Fruit fly (Drosophila melanogaster) whole organism, embryonic: ENCODE measurements around the gene Enoph.

Source experiments
- CG10267 ChIP-seq: fragments of 200-800 bp; sonication (Bioruptor generic); optimal IDR thresholded peaks from 2 replicates; lab custom pipeline; 2018; ENCODE audit warnings: missing biosample characterization, mild to moderate bottlenecking, missing genetic modification characterization, moderate library complexity
- CG10366 ChIP-seq: fragments of 200-800 bp; sonication (Bioruptor generic); IDR thresholded peaks from 2 replicates; pipeline ENCODE4 v1.3.6; 2022; ENCODE audit warnings: missing biosample characterization, missing genetic modification characterization
- CG11560 ChIP-seq: fragments of 200-800 bp; sonication (Bioruptor generic); IDR thresholded peaks from 3 replicates; pipeline ENCODE4 v1.3.6; 2022; ENCODE audit warnings: missing biosample characterization, missing genetic modification characterization
- CG12769 ChIP-seq: fragments of 200-800 bp; sonication (Bioruptor generic); optimal IDR thresholded peaks from 2 replicates; lab custom pipeline; 2019; ENCODE audit warnings: missing biosample characterization, mild to moderate bottlenecking, missing genetic modification characterization, moderate library complexity
- CG14860 ChIP-seq: fragments of 200-800 bp; sonication (Bioruptor generic); IDR thresholded peaks from 3 replicates; pipeline ENCODE4 v1.3.6; 2022; ENCODE audit warnings: missing biosample characterization, missing genetic modification characterization; ENCODE audit not compliant: partially characterized antibody
- CG15011 ChIP-seq: fragments of 200-800 bp; sonication (Bioruptor generic); optimal IDR thresholded peaks from 3 replicates; lab custom pipeline; 2018; ENCODE audit warnings: missing biosample characterization, mild to moderate bottlenecking, missing genetic modification characterization
- CG15601 ChIP-seq: fragments of 200-800 bp; sonication (Bioruptor generic); optimal IDR thresholded peaks from 3 replicates; lab custom pipeline; 2019; ENCODE audit warnings: missing biosample characterization, mild to moderate bottlenecking, missing genetic modification characterization, moderate library complexity
- CG1602 ChIP-seq: fragments of 200-800 bp; sonication (Bioruptor generic); optimal IDR thresholded peaks from 3 replicates; lab custom pipeline; 2016; ENCODE audit warnings: missing biosample characterization, missing genetic modification characterization
- CG1792 ChIP-seq: fragments of 200-800 bp; sonication (Bioruptor generic); optimal IDR thresholded peaks from 2 replicates; lab custom pipeline; 2016; ENCODE audit warnings: missing biosample characterization, missing genetic modification characterization
- CG34376 ChIP-seq: fragments of 200-800 bp; sonication (Bioruptor generic); optimal IDR thresholded peaks from 2 replicates; lab custom pipeline; 2018; ENCODE audit warnings: missing biosample characterization, mild to moderate bottlenecking, missing genetic modification characterization
- CG34422 ChIP-seq: fragments of 200-800 bp; sonication (Bioruptor generic); IDR thresholded peaks from 3 replicates; pipeline ENCODE4 v1.3.6; 2022; ENCODE audit warnings: missing biosample characterization, missing genetic modification characterization
- CG7839 ChIP-seq: fragments of 200-800 bp; sonication (Bioruptor generic); optimal IDR thresholded peaks from 3 replicates; lab custom pipeline; 2018; ENCODE audit warnings: missing biosample characterization, mild to moderate bottlenecking, missing genetic modification characterization, moderate library complexity
- CG8765 ChIP-seq: fragments of 200-800 bp; sonication (Bioruptor generic); IDR thresholded peaks from 2 replicates; pipeline ENCODE4 v1.3.6; 2022; ENCODE audit warnings: missing biosample characterization, missing genetic modification characterization
- CG9609 ChIP-seq: fragments of 200-800 bp; sonication (Bioruptor generic); optimal IDR thresholded peaks from 3 replicates; lab custom pipeline; 2016; ENCODE audit warnings: missing biosample characterization, missing genetic modification characterization
- CoRest ChIP-seq: fragments of 200-800 bp; sonication (Bioruptor generic); optimal IDR thresholded peaks from 3 replicates; lab custom pipeline; 2018; ENCODE audit warnings: missing biosample characterization, mild to moderate bottlenecking, missing genetic modification characterization, moderate library complexity
- Deaf1 ChIP-seq: fragments of 200-800 bp; optimal IDR thresholded peaks from 3 replicates; lab custom pipeline; 2019; ENCODE audit warnings: missing biosample characterization, mild to moderate bottlenecking, missing genetic modification characterization, moderate library complexity
- Dref ChIP-seq: fragments of 200-800 bp; sonication (Bioruptor generic); IDR thresholded peaks from 2 replicates; pipeline ENCODE4 v1.3.6; 2022; ENCODE audit warnings: missing biosample characterization, missing genetic modification characterization
- E2f2 ChIP-seq: fragments of 200-800 bp; sonication (Bioruptor generic); IDR thresholded peaks from 2 replicates; pipeline ENCODE4 v1.3.6; 2022; ENCODE audit warnings: missing biosample characterization, missing genetic modification characterization
- Gug ChIP-seq: fragments of 200-800 bp; sonication (Bioruptor generic); IDR thresholded peaks from 4 replicates; pipeline ENCODE4 v1.3.6; 2022; ENCODE audit warnings: missing biosample characterization, missing genetic modification characterization
- HLH54F ChIP-seq: fragments of 200-800 bp; sonication (Bioruptor generic); optimal IDR thresholded peaks from 3 replicates; lab custom pipeline; 2016; ENCODE audit warnings: missing biosample characterization, missing genetic modification characterization
- Hr39 ChIP-seq: fragments of >200 bp; optimal IDR thresholded peaks from 2 replicates; lab custom pipeline; 2017
- Kr ChIP-seq: fragments of 200-800 bp; sonication (Bioruptor generic); optimal IDR thresholded peaks from 2 replicates; lab custom pipeline; 2017; ENCODE audit warnings: missing biosample characterization, mild to moderate bottlenecking, missing genetic modification characterization
- Lim3 ChIP-seq: fragments of 200-800 bp; sonication (Bioruptor generic); IDR thresholded peaks from 2 replicates; pipeline ENCODE4 v1.3.6; 2022; ENCODE audit warnings: missing biosample characterization, missing genetic modification characterization
- NC2β ChIP-seq: fragments of 200-800 bp; sonication (Bioruptor generic); optimal IDR thresholded peaks from 2 replicates; lab custom pipeline; 2016; ENCODE audit warnings: missing biosample characterization, missing genetic modification characterization
- NfI ChIP-seq: fragments of 200-800 bp; sonication (Bioruptor generic); optimal IDR thresholded peaks from 3 replicates; lab custom pipeline; 2018; ENCODE audit warnings: missing biosample characterization, mild to moderate bottlenecking, missing genetic modification characterization, moderate library complexity
- Stat92E ChIP-seq, 3 experiments: fragments of >200 bp in 2 of 3; fragments of 200-800 bp in 1 of 3; sonication (Bioruptor generic) in 1 of 3; optimal IDR thresholded peaks; 2 replicates each; lab custom pipeline; 2017 to 2019; ENCODE audit warnings: missing biosample characterization in 3 of 3, missing genetic modification characterization in 3 of 3, mild to moderate bottlenecking in 1 of 3, moderate library complexity in 1 of 3
- al ChIP-seq: fragments of 200-800 bp; sonication (Bioruptor generic); IDR thresholded peaks from 2 replicates; pipeline ENCODE4 v1.3.6; 2022; ENCODE audit warnings: missing biosample characterization, missing genetic modification characterization
- ase ChIP-seq: fragments of 200-800 bp; sonication (Bioruptor generic); IDR thresholded peaks from 3 replicates; pipeline ENCODE4 v1.3.6; 2022; ENCODE audit warnings: missing biosample characterization, missing genetic modification characterization
- bigmax ChIP-seq: fragments of 200-800 bp; sonication (Bioruptor generic); optimal IDR thresholded peaks from 2 replicates; lab custom pipeline; 2018; ENCODE audit warnings: missing biosample characterization, mild to moderate bottlenecking, missing genetic modification characterization
- bsh ChIP-seq, 2 experiments: fragments of 200-800 bp; sonication (Bioruptor generic); optimal IDR thresholded peaks; 2 replicates each; lab custom pipeline; 2017 to 2018; ENCODE audit warnings: mild to moderate bottlenecking in 2 of 2, missing biosample characterization in 2 of 2, missing genetic modification characterization in 2 of 2, moderate library complexity in 1 of 2
- cato ChIP-seq: fragments of 200-800 bp; sonication (Bioruptor generic); optimal IDR thresholded peaks from 2 replicates; lab custom pipeline; 2016; ENCODE audit warnings: missing biosample characterization, missing genetic modification characterization, borderline replicate concordance
- chinmo ChIP-seq: fragments of 200-800 bp; sonication (Bioruptor generic); IDR thresholded peaks from 4 replicates; pipeline ENCODE4 v1.3.6; 2022; ENCODE audit warnings: missing biosample characterization, missing genetic modification characterization; ENCODE audit not compliant: partially characterized antibody
- chn ChIP-seq: fragments of 200-800 bp; sonication (Bioruptor generic); optimal IDR thresholded peaks from 2 replicates; lab custom pipeline; 2016; ENCODE audit warnings: missing biosample characterization, missing genetic modification characterization
- corto ChIP-seq: fragments of 200-800 bp; sonication (Bioruptor generic); optimal IDR thresholded peaks from 2 replicates; lab custom pipeline; 2016; ENCODE audit warnings: missing biosample characterization, mild to moderate bottlenecking, missing genetic modification characterization, moderate library complexity
- croc ChIP-seq: fragments of 200-800 bp; sonication (Bioruptor generic); conservative IDR thresholded peaks from 3 replicates; pipeline ENCODE4 v1.3.6; 2022; ENCODE audit warnings: missing biosample characterization, missing genetic modification characterization
- dmrt11E ChIP-seq: fragments of 200-800 bp; sonication (Bioruptor generic); optimal IDR thresholded peaks from 3 replicates; lab custom pipeline; 2018; ENCODE audit warnings: missing biosample characterization, mild to moderate bottlenecking, missing genetic modification characterization, moderate library complexity
- fu2 ChIP-seq: fragments of 200-800 bp; sonication (Bioruptor generic); optimal IDR thresholded peaks from 2 replicates; lab custom pipeline; 2016; ENCODE audit warnings: missing biosample characterization, missing genetic modification characterization
- gcm ChIP-seq: fragments of 200-800 bp; sonication (Bioruptor generic); optimal IDR thresholded peaks from 2 replicates; lab custom pipeline; 2019; ENCODE audit warnings: missing biosample characterization, mild to moderate bottlenecking, missing genetic modification characterization, moderate library complexity
- gem ChIP-seq: fragments of 200-800 bp; sonication (Bioruptor generic); optimal IDR thresholded peaks from 2 replicates; lab custom pipeline; 2019; ENCODE audit warnings: missing biosample characterization, mild to moderate bottlenecking, missing genetic modification characterization, moderate library complexity
- gro ChIP-seq: fragments of 200-800 bp; sonication (Bioruptor generic); optimal IDR thresholded peaks from 2 replicates; lab custom pipeline; 2016; ENCODE audit warnings: missing biosample characterization, missing genetic modification characterization
- hkb ChIP-seq, 2 experiments: fragments of 200-800 bp in 1 of 2; fragments of >200 bp in 1 of 2; sonication (Bioruptor generic) in 1 of 2; IDR thresholded peaks in 1 of 2; optimal IDR thresholded peaks in 1 of 2; 2 replicates each; pipeline versions ENCODE4 v1.3.6 to Lab custom; 2017 to 2022; ENCODE audit warnings: missing biosample characterization in 1 of 2, missing genetic modification characterization in 1 of 2
- nmo ChIP-seq: fragments of 200-800 bp; sonication (Bioruptor generic); optimal IDR thresholded peaks from 2 replicates; lab custom pipeline; 2018; ENCODE audit warnings: missing biosample characterization, mild to moderate bottlenecking, missing genetic modification characterization, moderate library complexity
- otp ChIP-seq: fragments of 200-800 bp; sonication (Bioruptor generic); IDR thresholded peaks from 3 replicates; pipeline ENCODE4, ENCODE4 v1.3.6; 2022; ENCODE audit warnings: missing biosample characterization, missing genetic modification characterization
- sd ChIP-seq: fragments of 200-800 bp; sonication (Bioruptor generic); optimal IDR thresholded peaks from 3 replicates; lab custom pipeline; 2018; ENCODE audit warnings: missing biosample characterization, mild to moderate bottlenecking, missing genetic modification characterization, moderate library complexity
- seq ChIP-seq: fragments of 200-800 bp; sonication (Bioruptor generic); IDR thresholded peaks from 2 replicates; pipeline ENCODE4 v1.3.6; 2022; ENCODE audit warnings: missing biosample characterization, missing genetic modification characterization
- sug ChIP-seq: fragments of 200-800 bp; optimal IDR thresholded peaks from 2 replicates; lab custom pipeline; 2019; ENCODE audit warnings: missing biosample characterization, mild to moderate bottlenecking, missing genetic modification characterization, moderate library complexity
- tio ChIP-seq: fragments of 200-800 bp; sonication (Bioruptor generic); optimal IDR thresholded peaks from 2 replicates; lab custom pipeline; 2017; ENCODE audit warnings: missing biosample characterization, missing genetic modification characterization, inconsistent platforms
- ttk ChIP-seq: fragments of 200-800 bp; sonication (Bioruptor generic); IDR thresholded peaks from 2 replicates; pipeline ENCODE4 v2.1.2; 2022; ENCODE audit warnings: missing biosample characterization, missing genetic modification characterization

Enoph gene

dm6 chr3R:5298599-5299307 lies 42.3 kb upstream of the Enoph start (continued):
- TF ChIP-seq gcm (GFP tag; lab: Kevin White, UChicago): peak; percentile 39
- TF ChIP-seq NC2β: peak; percentile 76
- no peak for TF ChIP-seq CG8765 (GFP tag; lab: Robert Waterston, UW)
- TF ChIP-seq CG34376: no peak
- TF ChIP-seq CG10267 (tag; lab: Kevin White, UChicago): peak; percentile 37
- peak; percentile 29 for TF ChIP-seq CG9609 (GFP tag; lab: Kevin White, UChicago)
- TF ChIP-seq Gug (GFP tag; lab: Robert Waterston, UW): peak; percentile 58; the same call in 3 of the 4 replicates
- no peak for TF ChIP-seq CG1792
- TF ChIP-seq CG15011 (GFP tag; lab: Kevin White, UChicago): no peak
- TF ChIP-seq HLH54F (GFP tag; lab: Kevin White, UChicago): peak; percentile 69
- TF ChIP-seq Dref (GFP tag; lab: Robert Waterston, UW): 0 out of 2 replicates have a peak, but pooled peaks have one; percentile 28
- TF ChIP-seq E2f2 (GFP tag; lab: Robert Waterston, UW): peak; percentile 80
- peak; percentile 4 for TF ChIP-seq bigmax (GFP tag; lab: Kevin White, UChicago)
- TF ChIP-seq chn (GFP tag; lab: Kevin White, UChicago): peak; percentile 44
- peak; percentile 4 for TF ChIP-seq tio
- peak; percentile 70 for TF ChIP-seq sug (tag; lab: Kevin White, UChicago)
- TF ChIP-seq hkb (optimal IDR thresholded peaks at IDR 0.05; lab: Kevin White, UChicago): peak; percentile 45
- TF ChIP-seq hkb (GFP tag; IDR thresholded peaks at IDR 0.05; lab: Robert Waterston, UW): no peak
- TF ChIP-seq croc (GFP tag; lab: Robert Waterston, UW): 0 out of 3 replicates have a peak, but pooled peaks have one; percentile 23
- TF ChIP-seq CoRest: peak; percentile 60
- TF ChIP-seq chinmo (GFP tag; lab: Robert Waterston, UW): 0 out of 4 replicates have a peak, but pooled peaks have one; percentile 30
- peak; percentile 56 for TF ChIP-seq CG7839
- no peak for TF ChIP-seq Kr (GFP tag; lab: Kevin White, UChicago)
- peak; percentile 41 for TF ChIP-seq dmrt11E
- peak; percentile 45; the same call in 1 of the 3 replicates for TF ChIP-seq CG11560 (tag; lab: Robert Waterston, UW)
- TF ChIP-seq Hr39: no peak
- peak; percentile 65; the same call in 1 of the 3 replicates for TF ChIP-seq otp
- peak; percentile 48 for TF ChIP-seq fu2 (GFP tag; lab: Kevin White, UChicago)
- TF ChIP-seq CG34422 (GFP tag; lab: Robert Waterston, UW): peak; percentile 70
- peak; percentile 57 for TF ChIP-seq gem (tag; lab: Kevin White, UChicago)
- TF ChIP-seq ase (GFP tag; lab: Robert Waterston, UW): peak; percentile 48; the same call in 1 of the 3 replicates
- no peak for TF ChIP-seq Lim3 (GFP tag; lab: Robert Waterston, UW)
- 0 out of 3 replicates have a peak, but pooled peaks have one; percentile 28 for TF ChIP-seq CG14860
- TF ChIP-seq Deaf1 (tag; lab: Kevin White, UChicago): no peak
- peak; percentile 91 for TF ChIP-seq CG10366 (GFP tag; lab: Robert Waterston, UW)
- peak in 1 of 3 experiments; percentile 26 for TF ChIP-seq Stat92E (GFP tag; optimal IDR thresholded peaks at IDR 0.05; lab: Kevin White, UChicago)
- peak; percentile 70 for TF ChIP-seq CG1602 (GFP tag; lab: Kevin White, UChicago)
- TF ChIP-seq gro (GFP tag; lab: Kevin White, UChicago): peak; percentile 39
- peak; percentile 20 for TF ChIP-seq cato (GFP tag; lab: Kevin White, UChicago)
- peak; percentile 28 for TF ChIP-seq sd (tag; lab: Kevin White, UChicago)
- TF ChIP-seq bsh (GFP tag; optimal IDR thresholded peaks at IDR 0.05; lab: Kevin White, UChicago): peak in 1 of 2 experiments; percentile 39
- peak; percentile 57; the same call in 1 of the 2 replicates for TF ChIP-seq al
- TF ChIP-seq seq: peak; percentile 6; the same call in 1 of the 2 replicates
- peak; percentile 47; the same call in 1 of the 2 replicates for TF ChIP-seq ttk (GFP tag; lab: Robert Waterston, UW)
- TF ChIP-seq nmo (GFP tag; lab: Kevin White, UChicago): peak; percentile 52
- peak; percentile 63 for TF ChIP-seq NfI (GFP tag; lab: Kevin White, UChicago)
- peak; percentile 99 for TF ChIP-seq CG15601
- no peak for TF ChIP-seq corto (GFP tag; lab: Kevin White, UChicago)
- peak; percentile 18 for TF ChIP-seq CG12769
